Worm (Caenorhabditis elegans) whole organism, L4 larva: Measurements from ENCODE around the gene dyf-11.

Experiments used
- D1046.2 ChIP-seq: fragments of 200-800 bp; sonication (Bioruptor generic); IDR thresholded peaks from 2 replicates; pipeline ENCODE4 v1.3.6; 2022; ENCODE audit warnings: missing genetic modification characterization, missing compliant biosample characterization
- F26F4.8 ChIP-seq: fragments of 200-800 bp; sonication (Bioruptor generic); conservative IDR thresholded peaks from 2 replicates; pipeline ENCODE4 v1.3.6; 2022; ENCODE audit warnings: missing genetic modification characterization, missing compliant biosample characterization
- T20F7.1 ChIP-seq: fragments of 200-800 bp; sonication (Bioruptor generic); optimal IDR thresholded peaks from 2 replicates; lab custom pipeline; 2018; ENCODE audit warnings: mild to moderate bottlenecking, missing genetic modification characterization, missing compliant biosample characterization
- T26A8.4 ChIP-seq: fragments of 200-800 bp; sonication (Bioruptor generic); IDR thresholded peaks from 2 replicates; pipeline ENCODE4 v1.3.6; 2022; ENCODE audit warnings: missing genetic modification characterization, missing compliant biosample characterization
- Y105C5A.15 ChIP-seq: fragments of 200-800 bp; sonication (Bioruptor generic); IDR thresholded peaks from 2 replicates; pipeline ENCODE4 v1.3.6; 2022; ENCODE audit warnings: missing genetic modification characterization, missing compliant biosample characterization
- ZK546.5 ChIP-seq, 2 experiments: sonication (generic microtip); optimal IDR thresholded peaks; 2 replicates each; lab custom pipeline; 2017; ENCODE audit warnings: missing biosample characterization in 2 of 2, missing genetic modification characterization in 2 of 2
- aly-2 ChIP-seq: sonication (generic microtip); optimal IDR thresholded peaks from 2 replicates; lab custom pipeline; 2018; ENCODE audit warnings: missing biosample characterization, missing genetic modification characterization
- arid-1 ChIP-seq: fragments of 200-800 bp; sonication (Bioruptor generic); conservative IDR thresholded peaks from 2 replicates; pipeline ENCODE4 v1.3.6; 2022; ENCODE audit warnings: missing genetic modification reagents, missing genetic modification characterization, missing compliant biosample characterization
- ceh-44 ChIP-seq: fragments of 200-800 bp; sonication (Bioruptor generic); IDR thresholded peaks from 2 replicates; pipeline ENCODE4 v1.3.6; 2022; ENCODE audit warnings: missing genetic modification reagents, missing genetic modification characterization, missing compliant biosample characterization
- ceh-82 ChIP-seq: sonication (generic microtip); optimal IDR thresholded peaks from 2 replicates; lab custom pipeline; 2017; ENCODE audit warnings: missing biosample characterization, missing genetic modification characterization
- ces-1 ChIP-seq: fragments of 150-350 bp; sonication (generic microtip); optimal IDR thresholded peaks from 4 replicates; lab custom pipeline; 2014; ENCODE audit warnings: missing biosample characterization, missing genetic modification reagents, missing genetic modification characterization
- cey-2 ChIP-seq: sonication (generic microtip); optimal IDR thresholded peaks from 3 replicates; lab custom pipeline; 2017; ENCODE audit warnings: missing genetic modification characterization, mild to moderate bottlenecking, missing compliant biosample characterization, antibody characterized with exemption, borderline replicate concordance; ENCODE audit not compliant: insufficient read depth
- ctbp-1 ChIP-seq: fragments of 200-800 bp; sonication (Bioruptor generic); IDR thresholded peaks from 2 replicates; pipeline ENCODE4 v1.3.6; 2022; ENCODE audit warnings: missing genetic modification reagents, missing genetic modification characterization, missing compliant biosample characterization
- daf-16 ChIP-seq, 3 experiments: sonication (generic microtip); optimal IDR thresholded peaks; 2 replicates each; lab custom pipeline; 2016 to 2017; ENCODE audit warnings: missing genetic modification characterization in 3 of 3, missing genetic modification reagents in 3 of 3, mild to moderate bottlenecking in 2 of 3, missing compliant biosample characterization in 2 of 3, missing biosample characterization in 1 of 3, moderate library complexity in 1 of 3
- daf-19 ChIP-seq: fragments of 200-800 bp; sonication (Bioruptor generic); conservative IDR thresholded peaks from 2 replicates; pipeline ENCODE4 v1.3.6; 2022; ENCODE audit warnings: missing genetic modification characterization, missing compliant biosample characterization
- daf-8 ChIP-seq: fragments of 200-800 bp; sonication (Bioruptor generic); IDR thresholded peaks from 2 replicates; pipeline ENCODE4 v1.3.6; 2022; ENCODE audit warnings: missing genetic modification characterization, missing compliant biosample characterization
- dmd-6 ChIP-seq: fragments of 200-800 bp; sonication (Bioruptor generic); IDR thresholded peaks from 2 replicates; pipeline ENCODE4 v1.3.6; 2022; ENCODE audit warnings: missing genetic modification reagents, missing genetic modification characterization, missing compliant biosample characterization
- duxl-1 ChIP-seq: sonication (generic microtip); optimal IDR thresholded peaks from 2 replicates; lab custom pipeline; 2016; ENCODE audit warnings: mild to moderate bottlenecking, missing genetic modification characterization, moderate library complexity, missing compliant biosample characterization; ENCODE audit not compliant: poor library complexity
- egl-27 ChIP-seq: sonication (generic microtip); optimal IDR thresholded peaks from 3 replicates; lab custom pipeline; 2017; ENCODE audit warnings: missing biosample characterization, missing genetic modification reagents, missing genetic modification characterization
- egl-43 ChIP-seq: fragments of 200-800 bp; sonication (Bioruptor generic); IDR thresholded peaks from 2 replicates; pipeline ENCODE4 v1.3.6; 2022; ENCODE audit warnings: missing genetic modification reagents, missing genetic modification characterization, missing compliant biosample characterization
- hif-1 ChIP-seq, 2 experiments: sonication (generic microtip); optimal IDR thresholded peaks; 2 replicates each; lab custom pipeline; 2016 to 2017; ENCODE audit warnings: missing compliant biosample characterization in 2 of 2, missing genetic modification characterization in 2 of 2, missing genetic modification reagents in 2 of 2, missing genotype in 2 of 2, mild to moderate bottlenecking in 1 of 2
- lin-1 ChIP-seq: fragments of 200-800 bp; sonication (Bioruptor generic); IDR thresholded peaks from 2 replicates; pipeline ENCODE4 v1.3.6; 2022; ENCODE audit warnings: missing genetic modification reagents, missing genetic modification characterization, missing compliant biosample characterization
- lin-13 ChIP-seq: fragments of 150-350 bp; optimal IDR thresholded peaks from 2 replicates; lab custom pipeline; 2014; ENCODE audit warnings: missing biosample characterization, missing genetic modification reagents, missing genetic modification characterization
- lin-15B ChIP-seq: fragments of 150-350 bp; sonication (generic microtip); optimal IDR thresholded peaks from 3 replicates; lab custom pipeline; 2014; ENCODE audit warnings: missing biosample characterization, missing genetic modification characterization
- lin-29 ChIP-seq: fragments of 200-800 bp; sonication (Bioruptor generic); IDR thresholded peaks from 2 replicates; pipeline ENCODE4 v1.3.6; 2022; ENCODE audit warnings: missing genetic modification reagents, missing genetic modification characterization, missing compliant biosample characterization
- lin-39 ChIP-seq: fragments of 150-350 bp; optimal IDR thresholded peaks from 2 replicates; lab custom pipeline; 2014; ENCODE audit warnings: missing biosample characterization, missing genetic modification reagents, missing genetic modification characterization
- lir-3 ChIP-seq: sonication (generic microtip); optimal IDR thresholded peaks from 2 replicates; lab custom pipeline; 2016; ENCODE audit warnings: mild to moderate bottlenecking, missing genetic modification characterization, missing compliant biosample characterization
- lsy-2 ChIP-seq, 2 experiments: fragments of 150-350 bp in 1 of 2; sonication (generic microtip) in 1 of 2; optimal IDR thresholded peaks; 2 replicates each; lab custom pipeline; 2014 to 2017; ENCODE audit warnings: missing biosample characterization in 2 of 2, missing genetic modification characterization in 2 of 2
- madf-9 ChIP-seq: fragments of 200-800 bp; sonication (Bioruptor generic); conservative IDR thresholded peaks from 2 replicates; pipeline ENCODE4 v1.3.6; 2022; ENCODE audit warnings: missing genetic modification reagents, missing genetic modification characterization, missing compliant biosample characterization
- mdl-1 ChIP-seq, 2 experiments: fragments of 150-350 bp in 1 of 2; sonication (generic microtip) in 1 of 2; optimal IDR thresholded peaks; 2 replicates each; lab custom pipeline; 2014 to 2017; ENCODE audit warnings: missing biosample characterization in 2 of 2, missing genetic modification characterization in 2 of 2
- mdt-29 ChIP-seq: fragments of 200-800 bp; sonication (Bioruptor generic); IDR thresholded peaks from 2 replicates; pipeline ENCODE4 v1.3.6; 2022; ENCODE audit warnings: missing genetic modification reagents, missing genetic modification characterization, missing compliant biosample characterization
- mep-1 ChIP-seq: fragments of 150-350 bp; sonication (generic microtip); optimal IDR thresholded peaks from 3 replicates; lab custom pipeline; 2014; ENCODE audit warnings: missing biosample characterization, missing genetic modification characterization
- mxl-2 ChIP-seq: fragments of 200-800 bp; sonication (Bioruptor generic); conservative IDR thresholded peaks from 2 replicates; pipeline ENCODE4 v1.3.6; 2022; ENCODE audit warnings: missing genetic modification reagents, missing genetic modification characterization, missing compliant biosample characterization
- nhr-10 ChIP-seq: fragments of 150-350 bp; optimal IDR thresholded peaks from 2 replicates; lab custom pipeline; 2014; ENCODE audit warnings: missing biosample characterization, missing genetic modification characterization
- nhr-11 ChIP-seq: fragments of 150-350 bp; optimal IDR thresholded peaks from 2 replicates; lab custom pipeline; 2014; ENCODE audit warnings: missing biosample characterization, missing genetic modification characterization
- nhr-111 ChIP-seq: fragments of 200-800 bp; sonication (Bioruptor generic); optimal IDR thresholded peaks from 2 replicates; lab custom pipeline; 2018; ENCODE audit warnings: mild to moderate bottlenecking, missing genetic modification characterization, missing compliant biosample characterization
- nhr-25 ChIP-seq: sonication (generic microtip); optimal IDR thresholded peaks from 2 replicates; lab custom pipeline; 2017; ENCODE audit warnings: missing genetic modification characterization, mild to moderate bottlenecking, missing compliant biosample characterization, antibody characterized with exemption, moderate library complexity, borderline replicate concordance; ENCODE audit not compliant: insufficient read depth
- nhr-41 ChIP-seq: fragments of 200-800 bp; sonication (Bioruptor generic); IDR thresholded peaks from 2 replicates; pipeline ENCODE4 v1.3.6; 2022; ENCODE audit warnings: missing genetic modification reagents, missing genetic modification characterization, missing compliant biosample characterization
- nhr-42 ChIP-seq: fragments of 200-800 bp; sonication (Bioruptor generic); IDR thresholded peaks from 2 replicates; pipeline ENCODE4 v1.3.6; 2022; ENCODE audit warnings: missing genetic modification characterization, missing compliant biosample characterization
- nhr-76 ChIP-seq: fragments of 150-350 bp; optimal IDR thresholded peaks from 2 replicates; lab custom pipeline; 2014; ENCODE audit warnings: missing biosample characterization, missing genetic modification characterization
- rbr-2 ChIP-seq: sonication (generic microtip); optimal IDR thresholded peaks from 2 replicates; lab custom pipeline; 2016; ENCODE audit warnings: missing genotype, missing genetic modification characterization, missing compliant biosample characterization
- saeg-2 ChIP-seq: fragments of 200-800 bp; sonication (Bioruptor generic); IDR thresholded peaks from 2 replicates; pipeline ENCODE4 v1.3.6; 2022; ENCODE audit warnings: missing genetic modification reagents, missing genetic modification characterization, missing compliant biosample characterization
- spr-1 ChIP-seq: sonication (generic microtip); optimal IDR thresholded peaks from 2 replicates; lab custom pipeline; 2016; ENCODE audit warnings: mild to moderate bottlenecking, missing genetic modification characterization, missing compliant biosample characterization
- tra-1 ChIP-seq: fragments of 200-800 bp; sonication (Bioruptor generic); IDR thresholded peaks from 2 replicates; pipeline ENCODE4 v1.3.6; 2022; ENCODE audit warnings: missing genetic modification reagents, missing genetic modification characterization, missing compliant biosample characterization
- unc-130 ChIP-seq: sonication (generic microtip); optimal IDR thresholded peaks from 2 replicates; lab custom pipeline; 2016; ENCODE audit warnings: missing genetic modification reagents, missing genetic modification characterization, missing compliant biosample characterization
- unc-39 ChIP-seq: sonication (generic microtip); optimal IDR thresholded peaks from 2 replicates; lab custom pipeline; 2017; ENCODE audit warnings: missing biosample characterization, missing genetic modification characterization
- vab-7 ChIP-seq: fragments of 200-800 bp; sonication (Bioruptor generic); IDR thresholded peaks from 2 replicates; pipeline ENCODE4 v1.3.6; 2022; ENCODE audit warnings: missing genetic modification reagents, missing genetic modification characterization, missing compliant biosample characterization
- zfp-2 ChIP-seq: sonication (generic microtip); optimal IDR thresholded peaks from 2 replicates; lab custom pipeline; 2016; ENCODE audit warnings: mild to moderate bottlenecking, missing genetic modification characterization, missing compliant biosample characterization
- zip-11 ChIP-seq: fragments of 200-800 bp; sonication (Bioruptor generic); IDR thresholded peaks from 2 replicates; pipeline ENCODE4 v1.3.6; 2022; ENCODE audit warnings: missing genetic modification characterization, missing compliant biosample characterization

dyf-11 gene

DNA sequence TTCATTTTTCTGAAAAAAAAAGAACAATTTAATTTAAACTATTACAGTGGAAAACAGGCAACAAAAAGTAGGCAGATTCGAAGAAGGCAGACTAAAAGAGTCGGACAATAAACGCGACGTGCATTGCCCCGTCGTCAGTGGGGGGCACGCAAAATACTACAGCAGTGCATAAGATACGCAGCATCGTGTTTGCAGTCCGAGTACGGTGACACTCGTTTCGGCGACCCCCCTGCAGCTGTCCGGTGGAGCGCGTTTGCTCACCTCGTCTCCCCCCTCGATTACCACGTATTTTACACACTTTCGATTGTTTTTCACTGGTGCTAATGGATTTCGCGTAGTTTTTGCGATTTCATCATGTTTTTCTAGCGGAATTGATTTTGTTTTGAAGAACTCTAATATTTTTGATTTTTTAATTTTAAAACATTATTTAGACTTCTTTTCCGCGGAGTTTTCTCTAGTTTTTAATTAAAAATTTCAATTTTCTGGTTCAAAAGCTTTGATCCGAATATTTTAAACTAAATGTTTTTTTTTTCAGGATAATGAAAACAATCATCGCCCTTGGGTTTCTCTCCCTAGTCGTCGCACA, 4.6 kb downstream of the dyf-11 start, which contains the start of the genes trap-2 and ile-2 (continued):
- peak; percentile 69 to 93 for TF ChIP-seq hif-1 (tag; optimal IDR thresholded peaks at IDR 0.05; lab: Kevin White, UChicago)
- no peak for TF ChIP-seq aly-2 (tag; lab: Kevin White, UChicago)
- peak; percentile 91 for TF ChIP-seq arid-1
- TF ChIP-seq mdl-1 (tag; optimal IDR thresholded peaks at IDR 0.05; lab: Kevin White, UChicago): peak; percentile 45 to 90
- TF ChIP-seq mdt-29 (GFP tag; lab: Robert Waterston, UW): peak; percentile 80
- TF ChIP-seq daf-8 (GFP tag; lab: Robert Waterston, UW): no peak
- TF ChIP-seq lsy-2 (tag; optimal IDR thresholded peaks at IDR 0.05; lab: Kevin White, UChicago): peak; percentile 92 to 98
- no peak for TF ChIP-seq zip-11 (GFP tag; lab: Robert Waterston, UW)
- TF ChIP-seq T20F7.1 (GFP tag; lab: Kevin White, UChicago): peak; percentile 90
- peak; percentile 71 for TF ChIP-seq madf-9
- TF ChIP-seq unc-130 (GFP tag; lab: Kevin White, UChicago): no peak
- TF ChIP-seq nhr-10 (tag; lab: Kevin White, UChicago): peak; percentile 56
- no peak for TF ChIP-seq nhr-76 (tag; lab: Kevin White, UChicago)
- TF ChIP-seq lin-15B (tag; lab: Kevin White, UChicago): peak; percentile 66
- TF ChIP-seq nhr-42: peak; percentile 91
- TF ChIP-seq daf-16 (GFP tag; optimal IDR thresholded peaks at IDR 0.05; lab: Kevin White, UChicago): peak; percentile 80 to 88
- peak; percentile 68 for TF ChIP-seq daf-16 (tag; optimal IDR thresholded peaks at IDR 0.05; lab: Kevin White, UChicago)
- peak; percentile 59; the same call in 1 of the 2 replicates for TF ChIP-seq vab-7 (GFP tag; lab: Robert Waterston, UW)
- TF ChIP-seq ZK546.5 (tag; optimal IDR thresholded peaks at IDR 0.05; lab: Kevin White, UChicago): peak in 1 of 2 experiments; percentile 82
- peak; percentile 99 for TF ChIP-seq D1046.2 (GFP tag; lab: Robert Waterston, UW)
- no peak for TF ChIP-seq lin-39 (tag; lab: Kevin White, UChicago)
- peak; percentile 89 for TF ChIP-seq T26A8.4
- TF ChIP-seq cey-2 (tag; lab: Kevin White, UChicago): no peak
- no peak for TF ChIP-seq F26F4.8
- TF ChIP-seq nhr-25 (tag; lab: Kevin White, UChicago): peak; percentile 97
- TF ChIP-seq nhr-11: peak; percentile 94
- peak; percentile 90 for TF ChIP-seq tra-1 (GFP tag; lab: Robert Waterston, UW)
- no peak for TF ChIP-seq ces-1 (GFP tag; lab: Kevin White, UChicago)
- no peak for TF ChIP-seq egl-27 (tag; lab: Kevin White, UChicago)
- TF ChIP-seq spr-1 (tag; lab: Kevin White, UChicago): peak; percentile 92
- peak; percentile 91 for TF ChIP-seq egl-43 (GFP tag; lab: Robert Waterston, UW)
- peak; percentile 81 for TF ChIP-seq duxl-1 (tag; lab: Kevin White, UChicago)
- peak; percentile 91 for TF ChIP-seq lin-1 (GFP tag; lab: Robert Waterston, UW)
- no peak for TF ChIP-seq unc-39 (tag; lab: Kevin White, UChicago)
- peak; percentile 92 for TF ChIP-seq nhr-41
- no peak for TF ChIP-seq ceh-44 (GFP tag; lab: Robert Waterston, UW)
- peak; percentile 92 for TF ChIP-seq lin-13 (GFP tag; lab: Kevin White, UChicago)
- TF ChIP-seq ctbp-1 (GFP tag; lab: Robert Waterston, UW): peak; percentile 80
- peak; percentile 50 for TF ChIP-seq lir-3 (tag; lab: Kevin White, UChicago)
- TF ChIP-seq lin-29 (GFP tag; lab: Robert Waterston, UW): peak; percentile 77
- peak; percentile 96 for TF ChIP-seq dmd-6
- no peak for TF ChIP-seq ceh-82
- TF ChIP-seq saeg-2 (GFP tag; lab: Robert Waterston, UW): peak; percentile 69; the same call in 1 of the 2 replicates
- TF ChIP-seq nhr-111 (GFP tag; lab: Kevin White, UChicago): no peak
- TF ChIP-seq daf-19 (GFP tag; lab: Robert Waterston, UW): no peak
- peak; percentile 97 for TF ChIP-seq mep-1 (tag; lab: Kevin White, UChicago)
- TF ChIP-seq rbr-2 (tag; lab: Kevin White, UChicago): peak; percentile 97
- TF ChIP-seq mxl-2 (GFP tag; lab: Robert Waterston, UW): no peak
- no peak for TF ChIP-seq zfp-2 (tag; lab: Kevin White, UChicago)
- TF ChIP-seq Y105C5A.15 (GFP tag; lab: Robert Waterston, UW): no peak
